Worm (Caenorhabditis elegans) whole organism, L4 larva: Measurements from ENCODE around the gene lst-6.

Source experiments
- D1046.2 ChIP-seq: fragments of 200-800 bp; sonication (Bioruptor generic); IDR thresholded peaks from 2 replicates; pipeline ENCODE4 v1.3.6; 2022; ENCODE audit warnings: missing genetic modification characterization, missing compliant biosample characterization
- F26F4.8 ChIP-seq: fragments of 200-800 bp; sonication (Bioruptor generic); conservative IDR thresholded peaks from 2 replicates; pipeline ENCODE4 v1.3.6; 2022; ENCODE audit warnings: missing genetic modification characterization, missing compliant biosample characterization
- F44E2.7 ChIP-seq: fragments of 200-800 bp; sonication (Bioruptor generic); IDR thresholded peaks from 2 replicates; pipeline ENCODE4 v2.1.2; 2022; ENCODE audit warnings: missing genetic modification characterization, missing compliant biosample characterization
- F49E8.2 ChIP-seq: sonication (generic microtip); optimal IDR thresholded peaks from 2 replicates; lab custom pipeline; 2016; ENCODE audit warnings: missing compliant biosample characterization, mild to moderate bottlenecking, missing genetic modification characterization, borderline replicate concordance
- T20F7.1 ChIP-seq: fragments of 200-800 bp; sonication (Bioruptor generic); optimal IDR thresholded peaks from 2 replicates; lab custom pipeline; 2018; ENCODE audit warnings: mild to moderate bottlenecking, missing genetic modification characterization, missing compliant biosample characterization
- Y105C5A.15 ChIP-seq: fragments of 200-800 bp; sonication (Bioruptor generic); IDR thresholded peaks from 2 replicates; pipeline ENCODE4 v1.3.6; 2022; ENCODE audit warnings: missing genetic modification characterization, missing compliant biosample characterization
- Y75B8A.6 ChIP-seq: fragments of 200-800 bp; sonication (Bioruptor generic); IDR thresholded peaks from 2 replicates; pipeline ENCODE4 v1.3.6; 2022; ENCODE audit warnings: missing genetic modification reagents, missing genetic modification characterization, missing compliant biosample characterization
- ZK337.2 ChIP-seq: fragments of 200-800 bp; sonication (Bioruptor generic); IDR thresholded peaks from 2 replicates; pipeline ENCODE4 v1.3.6; 2022; ENCODE audit warnings: missing genetic modification reagents, missing genetic modification characterization, missing compliant biosample characterization
- aha-1 ChIP-seq: fragments of 150-350 bp; peaks from one replicate; lab custom pipeline; 2014; ENCODE audit warnings: missing biosample characterization, missing genetic modification characterization
- aly-2 ChIP-seq: sonication (generic microtip); optimal IDR thresholded peaks from 2 replicates; lab custom pipeline; 2018; ENCODE audit warnings: missing biosample characterization, missing genetic modification characterization
- ama-1 ChIP-seq: fragments of 150-350 bp; optimal IDR thresholded peaks from 2 replicates; lab custom pipeline; 2014; ENCODE audit warnings: inconsistent platforms, mixed read lengths
- arid-1 ChIP-seq: fragments of 200-800 bp; sonication (Bioruptor generic); conservative IDR thresholded peaks from 2 replicates; pipeline ENCODE4 v1.3.6; 2022; ENCODE audit warnings: missing genetic modification reagents, missing genetic modification characterization, missing compliant biosample characterization
- attf-4 ChIP-seq: sonication (generic microtip); optimal IDR thresholded peaks from 3 replicates; lab custom pipeline; 2017; ENCODE audit warnings: missing biosample characterization, missing genetic modification characterization
- ceh-20 ChIP-seq: fragments of 200-800 bp; sonication (Bioruptor generic); IDR thresholded peaks from 2 replicates; pipeline ENCODE4 v1.3.6; 2022; ENCODE audit warnings: missing genetic modification reagents, missing genetic modification characterization, missing compliant biosample characterization
- ceh-32 ChIP-seq: sonication (generic microtip); optimal IDR thresholded peaks from 2 replicates; lab custom pipeline; 2016; ENCODE audit warnings: mild to moderate bottlenecking, missing genetic modification characterization, missing compliant biosample characterization; ENCODE audit not compliant: poor library complexity
- ceh-44 ChIP-seq: fragments of 200-800 bp; sonication (Bioruptor generic); IDR thresholded peaks from 2 replicates; pipeline ENCODE4 v1.3.6; 2022; ENCODE audit warnings: missing genetic modification reagents, missing genetic modification characterization, missing compliant biosample characterization
- daf-16 ChIP-seq, 3 experiments: sonication (generic microtip); optimal IDR thresholded peaks; 2 replicates each; lab custom pipeline; 2016 to 2017; ENCODE audit warnings: missing genetic modification characterization in 3 of 3, missing genetic modification reagents in 3 of 3, mild to moderate bottlenecking in 2 of 3, missing compliant biosample characterization in 2 of 3, missing biosample characterization in 1 of 3, moderate library complexity in 1 of 3
- daf-19 ChIP-seq: fragments of 200-800 bp; sonication (Bioruptor generic); conservative IDR thresholded peaks from 2 replicates; pipeline ENCODE4 v1.3.6; 2022; ENCODE audit warnings: missing genetic modification characterization, missing compliant biosample characterization
- dmd-6 ChIP-seq: fragments of 200-800 bp; sonication (Bioruptor generic); IDR thresholded peaks from 2 replicates; pipeline ENCODE4 v1.3.6; 2022; ENCODE audit warnings: missing genetic modification reagents, missing genetic modification characterization, missing compliant biosample characterization
- duxl-1 ChIP-seq: sonication (generic microtip); optimal IDR thresholded peaks from 2 replicates; lab custom pipeline; 2016; ENCODE audit warnings: mild to moderate bottlenecking, missing genetic modification characterization, moderate library complexity, missing compliant biosample characterization; ENCODE audit not compliant: poor library complexity
- egl-43 ChIP-seq: fragments of 200-800 bp; sonication (Bioruptor generic); IDR thresholded peaks from 2 replicates; pipeline ENCODE4 v1.3.6; 2022; ENCODE audit warnings: missing genetic modification reagents, missing genetic modification characterization, missing compliant biosample characterization
- fkh-10 ChIP-seq: fragments of 150-350 bp; optimal IDR thresholded peaks from 2 replicates; lab custom pipeline; 2014; ENCODE audit warnings: missing biosample characterization, missing genetic modification reagents, missing genetic modification characterization
- fos-1 ChIP-seq: fragments of 150-350 bp; optimal IDR thresholded peaks from 2 replicates; lab custom pipeline; 2014; ENCODE audit warnings: missing biosample characterization, missing genetic modification characterization
- hif-1 ChIP-seq, 2 experiments: sonication (generic microtip); optimal IDR thresholded peaks; 2 replicates each; lab custom pipeline; 2016 to 2017; ENCODE audit warnings: missing compliant biosample characterization in 2 of 2, missing genetic modification characterization in 2 of 2, missing genetic modification reagents in 2 of 2, missing genotype in 2 of 2, mild to moderate bottlenecking in 1 of 2
- hlh-11 ChIP-seq: fragments of 200-800 bp; sonication (Bioruptor generic); optimal IDR thresholded peaks from 2 replicates; lab custom pipeline; 2018; ENCODE audit warnings: mild to moderate bottlenecking, missing genetic modification characterization, missing compliant biosample characterization
- hmg-1.1 ChIP-seq: fragments of 200-800 bp; sonication (Bioruptor generic); IDR thresholded peaks from 2 replicates; pipeline ENCODE4 v1.3.6; 2022; ENCODE audit warnings: missing genetic modification reagents, missing genetic modification characterization, missing compliant biosample characterization
- jun-1 ChIP-seq: fragments of 150-350 bp; optimal IDR thresholded peaks from 2 replicates; lab custom pipeline; 2014; ENCODE audit warnings: missing biosample characterization, missing genetic modification reagents, missing genetic modification characterization
- lin-15B ChIP-seq: fragments of 150-350 bp; sonication (generic microtip); optimal IDR thresholded peaks from 3 replicates; lab custom pipeline; 2014; ENCODE audit warnings: missing biosample characterization, missing genetic modification characterization
- lsy-2 ChIP-seq, 2 experiments: fragments of 150-350 bp in 1 of 2; sonication (generic microtip) in 1 of 2; optimal IDR thresholded peaks; 2 replicates each; lab custom pipeline; 2014 to 2017; ENCODE audit warnings: missing biosample characterization in 2 of 2, missing genetic modification characterization in 2 of 2
- madf-5 ChIP-seq, 2 experiments: fragments of 200-800 bp; sonication (Bioruptor generic); IDR thresholded peaks; 2 replicates each; pipeline ENCODE4 v1.3.6; 2022; ENCODE audit warnings: missing compliant biosample characterization in 2 of 2, missing genetic modification characterization in 2 of 2
- madf-9 ChIP-seq: fragments of 200-800 bp; sonication (Bioruptor generic); conservative IDR thresholded peaks from 2 replicates; pipeline ENCODE4 v1.3.6; 2022; ENCODE audit warnings: missing genetic modification reagents, missing genetic modification characterization, missing compliant biosample characterization
- mep-1 ChIP-seq: fragments of 150-350 bp; sonication (generic microtip); optimal IDR thresholded peaks from 3 replicates; lab custom pipeline; 2014; ENCODE audit warnings: missing biosample characterization, missing genetic modification characterization
- mxl-2 ChIP-seq: fragments of 200-800 bp; sonication (Bioruptor generic); conservative IDR thresholded peaks from 2 replicates; pipeline ENCODE4 v1.3.6; 2022; ENCODE audit warnings: missing genetic modification reagents, missing genetic modification characterization, missing compliant biosample characterization
- nhr-102 ChIP-seq: sonication (generic microtip); optimal IDR thresholded peaks from 2 replicates; lab custom pipeline; 2016; ENCODE audit warnings: mild to moderate bottlenecking, missing genetic modification characterization, moderate library complexity, missing compliant biosample characterization
- nhr-42 ChIP-seq: fragments of 200-800 bp; sonication (Bioruptor generic); IDR thresholded peaks from 2 replicates; pipeline ENCODE4 v1.3.6; 2022; ENCODE audit warnings: missing genetic modification characterization, missing compliant biosample characterization
- php-3 ChIP-seq: fragments of 200-800 bp; sonication (Bioruptor generic); IDR thresholded peaks from 2 replicates; pipeline ENCODE4 v1.3.6; 2022; ENCODE audit warnings: missing genetic modification reagents, missing genetic modification characterization, missing compliant biosample characterization
- pqm-1 ChIP-seq: sonication (generic microtip); optimal IDR thresholded peaks from 2 replicates; lab custom pipeline; 2017; ENCODE audit warnings: missing biosample characterization, missing genetic modification characterization
- rbr-2 ChIP-seq: sonication (generic microtip); optimal IDR thresholded peaks from 2 replicates; lab custom pipeline; 2016; ENCODE audit warnings: missing genotype, missing genetic modification characterization, missing compliant biosample characterization
- saeg-2 ChIP-seq: fragments of 200-800 bp; sonication (Bioruptor generic); IDR thresholded peaks from 2 replicates; pipeline ENCODE4 v1.3.6; 2022; ENCODE audit warnings: missing genetic modification reagents, missing genetic modification characterization, missing compliant biosample characterization
- sdz-12 ChIP-seq: fragments of 200-800 bp; sonication (Bioruptor generic); optimal IDR thresholded peaks from 2 replicates; lab custom pipeline; 2018; ENCODE audit warnings: mild to moderate bottlenecking, missing genetic modification characterization, missing compliant biosample characterization
- skn-1 ChIP-seq: fragments of 150-350 bp; optimal IDR thresholded peaks from 2 replicates; lab custom pipeline; 2014; ENCODE audit warnings: missing biosample characterization, missing genetic modification characterization
- spr-3 ChIP-seq: fragments of 200-800 bp; sonication (Bioruptor generic); optimal IDR thresholded peaks from 2 replicates; lab custom pipeline; 2018; ENCODE audit warnings: mild to moderate bottlenecking, missing genetic modification characterization, missing compliant biosample characterization
- tag-97 ChIP-seq: fragments of 200-800 bp; sonication (Bioruptor generic); IDR thresholded peaks from 2 replicates; pipeline ENCODE4 v1.3.6; 2022; ENCODE audit warnings: missing genetic modification characterization, missing compliant biosample characterization
- tra-1 ChIP-seq: fragments of 200-800 bp; sonication (Bioruptor generic); IDR thresholded peaks from 2 replicates; pipeline ENCODE4 v1.3.6; 2022; ENCODE audit warnings: missing genetic modification reagents, missing genetic modification characterization, missing compliant biosample characterization
- unc-62 ChIP-seq, 3 experiments: fragments of 150-350 bp in 1 of 3; sonication (generic microtip); optimal IDR thresholded peaks in 2 of 3; peaks in 1 of 3; 1 replicate in 1 of 3; 2 replicates in 2 of 3; lab custom pipeline; 2014 to 2017; ENCODE audit warnings: missing biosample characterization in 3 of 3, missing genetic modification characterization in 3 of 3, missing genetic modification reagents in 3 of 3, missing genotype in 1 of 3
- vab-7 ChIP-seq: fragments of 200-800 bp; sonication (Bioruptor generic); IDR thresholded peaks from 2 replicates; pipeline ENCODE4 v1.3.6; 2022; ENCODE audit warnings: missing genetic modification reagents, missing genetic modification characterization, missing compliant biosample characterization
- zag-1 ChIP-seq: fragments of 150-350 bp; optimal IDR thresholded peaks from 2 replicates; lab custom pipeline; 2014; ENCODE audit warnings: missing biosample characterization, missing genetic modification characterization
- zip-11 ChIP-seq: fragments of 200-800 bp; sonication (Bioruptor generic); IDR thresholded peaks from 2 replicates; pipeline ENCODE4 v1.3.6; 2022; ENCODE audit warnings: missing genetic modification characterization, missing compliant biosample characterization
- zip-2 ChIP-seq: fragments of 150-350 bp; optimal IDR thresholded peaks from 2 replicates; lab custom pipeline; 2014; ENCODE audit warnings: missing biosample characterization, missing genetic modification characterization
- ztf-7 ChIP-seq: fragments of 150-350 bp; optimal IDR thresholded peaks from 2 replicates; lab custom pipeline; 2014; ENCODE audit warnings: missing biosample characterization, missing genetic modification characterization

Gene lst-6

DNA sequence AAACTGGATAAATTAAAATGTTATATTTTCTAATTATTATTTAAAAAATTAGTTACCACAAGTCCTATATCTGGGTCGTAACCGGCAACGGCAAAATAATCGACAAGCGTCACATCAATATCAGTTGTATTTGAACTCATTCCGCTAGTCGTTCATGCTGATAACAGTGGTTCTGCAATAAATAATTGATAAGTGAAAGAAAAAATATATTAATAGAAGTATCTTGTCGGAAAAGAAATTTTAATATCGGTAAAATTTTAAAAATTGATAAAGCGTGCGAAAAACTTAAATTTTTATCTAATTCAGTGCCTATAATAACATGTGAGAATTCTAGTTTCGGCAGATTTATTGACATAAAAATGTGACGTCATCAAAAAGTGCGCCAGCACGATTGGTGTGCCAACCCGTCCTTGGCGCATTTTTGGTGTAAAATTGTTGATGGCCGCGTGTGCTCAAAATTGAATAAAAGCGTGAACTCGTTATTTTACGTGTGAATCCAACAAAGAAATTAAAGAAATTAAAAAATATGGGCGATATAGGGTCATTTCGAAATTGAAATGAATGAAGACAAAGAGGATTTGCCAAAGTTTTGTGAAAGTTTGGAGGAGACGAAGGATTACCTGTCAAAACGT, at the start of gene lst-6, which contains the start of gene lst-5:
Gene lst-6, minus strand, starts transcription at position 140 of the 632 bp plus-strand sequence.
Gene lst-5, plus strand, starts transcription at position 544 of the 632 bp plus-strand sequence.
- peak; percentile 39 to 86 for TF ChIP-seq lsy-2 (tag; optimal IDR thresholded peaks at IDR 0.05; lab: Kevin White, UChicago)
- TF ChIP-seq nhr-102 (tag; lab: Kevin White, UChicago), result no peak
- no peak for TF ChIP-seq F49E8.2 (tag; lab: Kevin White, UChicago)
- no peak for TF ChIP-seq egl-43 (GFP tag; lab: Robert Waterston, UW)
- TF ChIP-seq ceh-20, result no peak
- TF ChIP-seq hlh-11, result peak; percentile 73
- peak; percentile 70 for TF ChIP-seq rbr-2 (tag; lab: Kevin White, UChicago)
- no peak for TF ChIP-seq F26F4.8
- TF ChIP-seq jun-1 (tag; lab: Kevin White, UChicago), result no peak
- no peak for TF ChIP-seq fos-1 (tag; lab: Kevin White, UChicago)
- TF ChIP-seq zip-11 (GFP tag; lab: Robert Waterston, UW), result no peak
- TF ChIP-seq F44E2.7, result no peak
- peak; percentile 62 for TF ChIP-seq aha-1
- peak; percentile 70 for TF ChIP-seq T20F7.1 (GFP tag; lab: Kevin White, UChicago)
- TF ChIP-seq madf-9, result no peak
- peak; percentile 68 for TF ChIP-seq pqm-1 (tag; lab: Kevin White, UChicago)
- no peak for TF ChIP-seq hmg-1.1 (GFP tag; lab: Robert Waterston, UW)
- no peak for TF ChIP-seq ZK337.2 (GFP tag; lab: Robert Waterston, UW)
- TF ChIP-seq arid-1 (GFP tag; lab: Robert Waterston, UW), result no peak
- no peak for TF ChIP-seq ceh-44
- no peak for TF ChIP-seq sdz-12 (GFP tag; lab: Kevin White, UChicago)
- no peak for TF ChIP-seq tra-1
- peak; percentile 73 for TF ChIP-seq mep-1 (tag; lab: Kevin White, UChicago)
- TF ChIP-seq mxl-2 (GFP tag; lab: Robert Waterston, UW), result no peak
- no peak for TF ChIP-seq daf-19
- no peak for TF ChIP-seq aly-2
- TF ChIP-seq ceh-32 (tag; lab: Kevin White, UChicago), result no peak
- TF ChIP-seq tag-97 (GFP tag; lab: Robert Waterston, UW), result no peak
- no peak for TF ChIP-seq vab-7 (GFP tag; lab: Robert Waterston, UW)
- no peak for TF ChIP-seq nhr-42
- TF ChIP-seq php-3 (GFP tag; lab: Robert Waterston, UW), result peak; percentile 38; the same call in 1 of the 2 replicates
- no peak for TF ChIP-seq unc-62 (GFP tag; optimal IDR thresholded peaks at IDR 0.05 in 1 of 2; lab: Kevin White, UChicago)
- no peak for TF ChIP-seq unc-62 (tag; optimal IDR thresholded peaks at IDR 0.05; lab: Kevin White, UChicago)
- no peak for TF ChIP-seq ama-1 (lab: Kevin White, UChicago)
- no peak for TF ChIP-seq lin-15B (tag; lab: Kevin White, UChicago)
- TF ChIP-seq Y75B8A.6 (GFP tag; lab: Robert Waterston, UW), result no peak
- peak; percentile 58; the same call in 1 of the 2 replicates for TF ChIP-seq dmd-6 (GFP tag; lab: Robert Waterston, UW)
- TF ChIP-seq D1046.2, result no peak
- no peak for TF ChIP-seq Y105C5A.15 (GFP tag; lab: Robert Waterston, UW)
- no peak for TF ChIP-seq saeg-2 (GFP tag; lab: Robert Waterston, UW)
- peak in 1 of 2 experiments; percentile 34 for TF ChIP-seq daf-16 (GFP tag; optimal IDR thresholded peaks at IDR 0.05; lab: Kevin White, UChicago)
- TF ChIP-seq daf-16 (tag; optimal IDR thresholded peaks at IDR 0.05; lab: Kevin White, UChicago), result peak; percentile 51
- peak; percentile 53 for TF ChIP-seq fkh-10
- TF ChIP-seq duxl-1, result no peak
- TF ChIP-seq zag-1 (tag; lab: Kevin White, UChicago), result no peak
- TF ChIP-seq madf-5 (GFP tag; IDR thresholded peaks at IDR 0.05; lab: Robert Waterston, UW), result no peak
- no peak for TF ChIP-seq skn-1 (tag; lab: Kevin White, UChicago)
- no peak for TF ChIP-seq attf-4
- TF ChIP-seq hif-1 (tag; optimal IDR thresholded peaks at IDR 0.05; lab: Kevin White, UChicago), result peak in 1 of 2 experiments; percentile 41
- no peak for TF ChIP-seq ztf-7 (tag; lab: Kevin White, UChicago)
- no peak for TF ChIP-seq zip-2 (tag; lab: Kevin White, UChicago)
- TF ChIP-seq spr-3 (GFP tag; lab: Kevin White, UChicago), result no peak
